Worm (Caenorhabditis elegans) whole organism, young adult: ENCODE measurements around the gene K09B11.5.
A peak's percentile ranks its signal among the peaks of the same experiment; 100 is the strongest.
"Not testable (repeated sequence)": the region's sequence is repeated elsewhere in the genome, so short reads cannot be mapped to it uniquely, and the experiment has no call there.

Experiments used
- C17E4.6 ChIP-seq: fragments of 200-800 bp; sonication (Bioruptor generic); IDR thresholded peaks from 2 replicates; pipeline ENCODE4 v1.3.6; 2022; ENCODE audit warnings: missing genetic modification reagents, missing genetic modification characterization, missing compliant biosample characterization
- F22D6.2 ChIP-seq: sonication (generic microtip); optimal IDR thresholded peaks from 2 replicates; lab custom pipeline; 2016; ENCODE audit warnings: mild to moderate bottlenecking, missing genetic modification characterization, missing compliant biosample characterization
- F57C9.4 ChIP-seq: sonication (generic microtip); optimal IDR thresholded peaks from 2 replicates; lab custom pipeline; 2017; ENCODE audit warnings: mild to moderate bottlenecking, missing genetic modification characterization, missing compliant biosample characterization
- K11D2.4 ChIP-seq: fragments of 200-800 bp; sonication (Bioruptor generic); IDR thresholded peaks from 2 replicates; pipeline ENCODE4 v1.3.6; 2022; ENCODE audit warnings: missing genetic modification reagents, missing genetic modification characterization, missing compliant biosample characterization
- Y67H2A.10 ChIP-seq: fragments of 200-800 bp; sonication (Bioruptor generic); conservative IDR thresholded peaks from 2 replicates; pipeline ENCODE4 v1.3.6; 2022; ENCODE audit warnings: missing genetic modification reagents, missing genetic modification characterization, missing compliant biosample characterization
- aptf-2 ChIP-seq: fragments of 200-800 bp; sonication (Bioruptor generic); conservative IDR thresholded peaks from 2 replicates; pipeline ENCODE4 v1.3.6; 2022; ENCODE audit warnings: missing genetic modification reagents, missing genetic modification characterization, missing compliant biosample characterization
- atf-7 ChIP-seq: sonication (generic microtip); optimal IDR thresholded peaks from 2 replicates; lab custom pipeline; 2017; ENCODE audit warnings: mild to moderate bottlenecking, missing genetic modification characterization, missing compliant biosample characterization
- attf-3 ChIP-seq: fragments of 200-800 bp; sonication (Bioruptor generic); conservative IDR thresholded peaks from 2 replicates; pipeline ENCODE4 v1.3.6; 2022; ENCODE audit warnings: missing genetic modification reagents, missing genetic modification characterization, missing compliant biosample characterization
- bed-1 ChIP-seq: fragments of 200-800 bp; sonication (Bioruptor generic); IDR thresholded peaks from 2 replicates; pipeline ENCODE4 v1.3.6; 2022; ENCODE audit warnings: missing genetic modification reagents, missing genetic modification characterization, missing compliant biosample characterization
- cebp-1 ChIP-seq, 2 experiments: fragments of 200-800 bp in 1 of 2; sonication (Bioruptor generic) in 1 of 2; sonication (generic microtip) in 1 of 2; IDR thresholded peaks in 1 of 2; optimal IDR thresholded peaks in 1 of 2; 2 replicates each; pipeline versions ENCODE4 v1.3.6 to Lab custom; 2017 to 2022; ENCODE audit warnings: missing compliant biosample characterization in 2 of 2, missing genetic modification characterization in 2 of 2, mild to moderate bottlenecking in 1 of 2, missing genetic modification reagents in 1 of 2, moderate library complexity in 1 of 2
- cebp-2 ChIP-seq: fragments of 200-800 bp; sonication (Bioruptor generic); IDR thresholded peaks from 2 replicates; pipeline ENCODE4 v1.3.6; 2022; ENCODE audit warnings: missing genetic modification characterization, missing compliant biosample characterization
- ceh-100 ChIP-seq: fragments of 200-800 bp; sonication (Bioruptor generic); IDR thresholded peaks from 2 replicates; pipeline ENCODE4 v1.3.6; 2022; ENCODE audit warnings: missing genetic modification reagents, missing genetic modification characterization, missing compliant biosample characterization
- ceh-58 ChIP-seq: fragments of 200-800 bp; sonication (Bioruptor generic); IDR thresholded peaks from 2 replicates; pipeline ENCODE4 v1.3.6; 2022; ENCODE audit warnings: missing genetic modification characterization, missing compliant biosample characterization
- die-1 ChIP-seq: sonication (generic microtip); optimal IDR thresholded peaks from 2 replicates; lab custom pipeline; 2016; ENCODE audit warnings: missing genotype, mild to moderate bottlenecking, missing genetic modification characterization, missing compliant biosample characterization
- ekl-4 ChIP-seq: fragments of 200-800 bp; sonication (Bioruptor generic); IDR thresholded peaks from 2 replicates; pipeline ENCODE4 v1.3.6; 2022; ENCODE audit warnings: missing genetic modification reagents, missing genetic modification characterization, missing compliant biosample characterization
- fkh-3 ChIP-seq: sonication (generic microtip); optimal IDR thresholded peaks from 2 replicates; lab custom pipeline; 2016; ENCODE audit warnings: mild to moderate bottlenecking, missing genetic modification characterization, missing compliant biosample characterization
- hmg-20 ChIP-seq: fragments of 200-800 bp; sonication (Bioruptor generic); IDR thresholded peaks from 2 replicates; pipeline ENCODE4 v1.3.6; 2022; ENCODE audit warnings: missing genetic modification reagents, missing genetic modification characterization, missing compliant biosample characterization
- let-607 ChIP-seq, 2 experiments: fragments of 200-800 bp in 1 of 2; sonication (Bioruptor generic) in 1 of 2; sonication (generic microtip) in 1 of 2; optimal IDR thresholded peaks; 2 replicates each; lab custom pipeline; 2016 to 2018; ENCODE audit warnings: mild to moderate bottlenecking in 2 of 2, missing compliant biosample characterization in 2 of 2, missing genetic modification characterization in 2 of 2, moderate library complexity in 2 of 2, missing genotype in 1 of 2
- lin-26 ChIP-seq: fragments of 200-800 bp; sonication (Bioruptor generic); IDR thresholded peaks from 2 replicates; pipeline ENCODE4 v1.3.6; 2022; ENCODE audit warnings: missing genetic modification reagents, missing genetic modification characterization, missing compliant biosample characterization
- lin-40 ChIP-seq: sonication (generic microtip); optimal IDR thresholded peaks from 2 replicates; lab custom pipeline; 2016; ENCODE audit warnings: missing genetic modification characterization, mild to moderate bottlenecking, missing compliant biosample characterization, missing genotype, missing genetic modification reagents
- lir-1 ChIP-seq: fragments of 200-800 bp; sonication (Bioruptor generic); conservative IDR thresholded peaks from 2 replicates; pipeline ENCODE4 v1.3.6; 2022; ENCODE audit warnings: missing genetic modification reagents, missing genetic modification characterization, missing compliant biosample characterization
- lsl-1 ChIP-seq: fragments of 200-800 bp; sonication (Bioruptor generic); optimal IDR thresholded peaks from 2 replicates; lab custom pipeline; 2018; ENCODE audit warnings: mild to moderate bottlenecking, missing genetic modification characterization, moderate library complexity, missing compliant biosample characterization
- madf-6 ChIP-seq: fragments of 200-800 bp; sonication (Bioruptor generic); IDR thresholded peaks from 2 replicates; pipeline ENCODE4 v1.3.6; 2022; ENCODE audit warnings: missing genetic modification reagents, missing genetic modification characterization, missing compliant biosample characterization
- mes-4 ChIP-seq: sonication (generic microtip); optimal IDR thresholded peaks from 2 replicates; lab custom pipeline; 2016; ENCODE audit warnings: missing genotype, missing genetic modification characterization, missing compliant biosample characterization
- nhr-179 ChIP-seq: sonication (generic microtip); optimal IDR thresholded peaks from 2 replicates; lab custom pipeline; 2016; ENCODE audit warnings: mild to moderate bottlenecking, missing genetic modification characterization, missing compliant biosample characterization
- nhr-27 ChIP-seq: fragments of 200-800 bp; sonication (Bioruptor generic); optimal IDR thresholded peaks from 2 replicates; lab custom pipeline; 2018; ENCODE audit warnings: mild to moderate bottlenecking, missing genetic modification characterization, moderate library complexity, missing compliant biosample characterization
- nhr-80 ChIP-seq: sonication (generic microtip); optimal IDR thresholded peaks from 2 replicates; lab custom pipeline; 2016; ENCODE audit warnings: missing genetic modification characterization, missing compliant biosample characterization
- pha-4 ChIP-seq: fragments of 150-350 bp; sonication (generic microtip); optimal IDR thresholded peaks from 2 replicates; lab custom pipeline; 2014; ENCODE audit warnings: missing biosample characterization, missing genetic modification reagents, missing genetic modification characterization
- rec-8 ChIP-seq, 2 experiments: sonication (generic microtip); optimal IDR thresholded peaks; 2 replicates each; lab custom pipeline; 2016; ENCODE audit warnings: mild to moderate bottlenecking in 2 of 2, missing genetic modification characterization in 2 of 2, missing genetic modification reagents in 2 of 2, missing genotype in 2 of 2, missing biosample characterization in 1 of 2, missing compliant biosample characterization in 1 of 2, moderate library complexity in 1 of 2
- repo-1 ChIP-seq: sonication (generic microtip); optimal IDR thresholded peaks from 2 replicates; lab custom pipeline; 2017; ENCODE audit warnings: mild to moderate bottlenecking, missing genetic modification characterization, missing compliant biosample characterization
- snpc-1.1 ChIP-seq: sonication (generic microtip); optimal IDR thresholded peaks from 2 replicates; lab custom pipeline; 2017; ENCODE audit warnings: missing genetic modification characterization, mild to moderate bottlenecking, missing compliant biosample characterization, antibody characterized with exemption, moderate library complexity, missing genotype, missing genetic modification reagents; ENCODE audit not compliant: insufficient read depth
- tbp1 ChIP-seq: fragments of 200-800 bp; sonication (Bioruptor generic); optimal IDR thresholded peaks from 2 replicates; lab custom pipeline; 2018; ENCODE audit warnings: mild to moderate bottlenecking, missing genetic modification characterization, missing compliant biosample characterization
- tbx-9 ChIP-seq: sonication (generic microtip); optimal IDR thresholded peaks from 2 replicates; lab custom pipeline; 2016; ENCODE audit warnings: borderline replicate concordance, missing genetic modification characterization, inconsistent platforms, missing compliant biosample characterization
- tlf-1 ChIP-seq: fragments of 200-800 bp; sonication (Bioruptor generic); optimal IDR thresholded peaks from 2 replicates; lab custom pipeline; 2018; ENCODE audit warnings: mild to moderate bottlenecking, missing genetic modification characterization, missing compliant biosample characterization
- unc-130 ChIP-seq: sonication (generic microtip); optimal IDR thresholded peaks from 2 replicates; lab custom pipeline; 2016; ENCODE audit warnings: missing genetic modification reagents, missing genetic modification characterization, missing compliant biosample characterization
- zim-3 ChIP-seq: sonication (generic microtip); optimal IDR thresholded peaks from 2 replicates; lab custom pipeline; 2017; ENCODE audit warnings: mild to moderate bottlenecking, missing genetic modification characterization, moderate library complexity, missing compliant biosample characterization
- ztf-18 ChIP-seq: sonication (generic microtip); optimal IDR thresholded peaks from 2 replicates; lab custom pipeline; 2016; ENCODE audit warnings: missing genotype, mild to moderate bottlenecking, missing genetic modification characterization, missing compliant biosample characterization
- ztf-22 ChIP-seq: fragments of 200-800 bp; sonication (Bioruptor generic); optimal IDR thresholded peaks from 2 replicates; lab custom pipeline; 2018; ENCODE audit warnings: mild to moderate bottlenecking, missing genetic modification characterization, moderate library complexity, missing compliant biosample characterization
- ztf-25 ChIP-seq: fragments of 200-800 bp; sonication (Bioruptor generic); IDR thresholded peaks from 2 replicates; pipeline ENCODE4 v1.3.6; 2022; ENCODE audit warnings: missing genetic modification reagents, missing genetic modification characterization, missing compliant biosample characterization
- ztf-28 ChIP-seq: fragments of 200-800 bp; sonication (Bioruptor generic); IDR thresholded peaks from 2 replicates; pipeline ENCODE4 v1.3.6; 2022; ENCODE audit warnings: missing genetic modification reagents, missing genetic modification characterization, missing compliant biosample characterization

The K09B11.5 gene

DNA sequence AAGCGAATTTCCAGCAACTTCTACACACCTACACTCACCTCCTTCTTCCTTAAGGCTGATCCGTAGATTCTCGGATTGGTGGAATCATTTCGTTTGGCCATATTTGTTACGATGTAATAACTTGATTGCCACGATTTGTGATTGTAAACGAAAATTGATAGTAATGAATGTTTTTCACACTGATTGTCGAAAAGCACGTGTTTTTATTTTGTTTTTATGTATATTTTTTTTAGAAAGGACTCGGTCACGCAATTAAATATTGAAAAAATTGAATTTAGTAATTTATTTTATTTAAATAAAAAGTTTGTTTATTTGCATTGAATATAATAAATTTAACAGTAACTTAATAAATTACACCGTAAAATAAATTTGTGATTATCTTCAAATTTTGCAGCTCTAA lies at the start of gene K09B11.5:
TSS of gene K09B11.5 (minus strand) at position 101 of the 400 bp plus-strand sequence.
- not testable (repeated sequence) for TF ChIP-seq ztf-25 (GFP tag; lab: Robert Waterston, UW); madf-6; snpc-1.1 (tag; lab: Kevin White, UChicago)

- TF ChIP-seq mes-4 (tag; lab: Kevin White, UChicago) (no peak), ceh-58 (no peak), nhr-179 (tag; lab: Kevin White, UChicago) (no peak), cebp-2 (GFP tag; lab: Robert Waterston, UW) (peak; percentile 65; the same call in 1 of the 2 replicates), cebp-1 (GFP tag; IDR thresholded peaks at IDR 0.05; lab: Robert Waterston, UW) (no peak), cebp-1 (tag; optimal IDR thresholded peaks at IDR 0.05; lab: Kevin White, UChicago) (no peak), nhr-80 (tag; lab: Kevin White, UChicago) (no peak)
Measured at ce11 chrIV:13483596-13483995, 49.8 kb upstream of the K09B11.5 start.

DNA sequence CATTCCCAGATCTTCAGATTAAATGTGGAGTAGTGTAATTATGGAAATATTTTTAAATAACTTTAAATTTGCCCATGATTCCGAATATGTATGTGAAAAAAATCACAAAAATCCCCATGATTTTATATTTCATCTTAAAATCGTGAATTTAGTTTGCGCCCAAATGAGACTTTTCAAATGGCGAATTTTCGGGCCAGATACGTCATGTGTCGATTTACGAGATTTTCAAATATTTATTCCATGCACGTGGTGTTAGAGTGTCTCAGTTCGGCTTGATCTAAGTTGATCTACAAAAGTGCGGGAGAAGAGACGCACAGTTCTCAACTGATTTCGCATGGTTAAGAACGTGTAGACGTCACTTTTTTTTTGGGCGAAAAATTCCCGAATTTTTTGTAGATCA lies 48.7 kb upstream of the K09B11.5 start, which contains the start of gene Y38H8A.1:
TSS of gene Y38H8A.1 (plus strand) at position 301 of the 400 bp plus-strand sequence.
- no peak for TF ChIP-seq aptf-2 (GFP tag; lab: Robert Waterston, UW)
- TF ChIP-seq ceh-100 (GFP tag; lab: Robert Waterston, UW), result no peak
- TF ChIP-seq unc-130, result no peak
- no peak for TF ChIP-seq pha-4 (tag; lab: Kevin White, UChicago)
- TF ChIP-seq Y67H2A.10 (GFP tag; lab: Robert Waterston, UW), result no peak
- no peak for TF ChIP-seq attf-3 (GFP tag; lab: Robert Waterston, UW)
- TF ChIP-seq ztf-22 (GFP tag; lab: Kevin White, UChicago), result no peak
- no peak for TF ChIP-seq ztf-18 (tag; lab: Kevin White, UChicago)
- no peak for TF ChIP-seq fkh-3 (tag; lab: Kevin White, UChicago)
- TF ChIP-seq F57C9.4 (tag; lab: Kevin White, UChicago), result no peak
- TF ChIP-seq mes-4 (tag; lab: Kevin White, UChicago), result no peak
- no peak for TF ChIP-seq die-1 (tag; lab: Kevin White, UChicago)
- no peak for TF ChIP-seq let-607 (tag; optimal IDR thresholded peaks at IDR 0.05; lab: Kevin White, UChicago)
- no peak for TF ChIP-seq K11D2.4 (GFP tag; lab: Robert Waterston, UW)
- TF ChIP-seq atf-7 (tag; lab: Kevin White, UChicago), result no peak
- no peak for TF ChIP-seq zim-3
- no peak for TF ChIP-seq C17E4.6 (GFP tag; lab: Robert Waterston, UW)
- no peak for TF ChIP-seq tbx-9 (tag; lab: Kevin White, UChicago)

ce11 chrIV:13474132-13474531 lies 40.3 kb upstream of the K09B11.5 start, which contains the start of gene Y38H8A.2:
Y38H8A.2 (plus strand) TSS chrIV:13474432.
- TF ChIP-seq bed-1 (GFP tag; lab: Robert Waterston, UW) (no peak), hmg-20 (GFP tag; lab: Robert Waterston, UW) (no peak), lir-1 (GFP tag; lab: Robert Waterston, UW) (no peak), ztf-22 (GFP tag; lab: Kevin White, UChicago) (no peak), ekl-4 (GFP tag; lab: Robert Waterston, UW) (no peak), ztf-28 (GFP tag; lab: Robert Waterston, UW) (no peak), ztf-18 (tag; lab: Kevin White, UChicago) (no peak), tbp1 (no peak), lin-26 (GFP tag; lab: Robert Waterston, UW) (no peak), F22D6.2 (tag; lab: Kevin White, UChicago) (no peak), repo-1 (tag; lab: Kevin White, UChicago) (no peak), lin-40 (tag; lab: Kevin White, UChicago) (no peak), nhr-27 (tag; lab: Kevin White, UChicago) (no peak), tlf-1 (no peak), lsl-1 (GFP tag; lab: Kevin White, UChicago) (no peak), rec-8 (tag; optimal IDR thresholded peaks at IDR 0.05; lab: Kevin White, UChicago) (no peak)
- TF ChIP-seq, all 124 proteins: peak for 0
